Worm (Caenorhabditis elegans) whole organism, midembryonic: ENCODE measurements around the gene micu-1.

Experiments
- T22C8.4 ChIP-seq: fragments of 200-800 bp; sonication (Bioruptor generic); IDR thresholded peaks from 2 replicates; pipeline ENCODE4 v1.3.6; 2022; ENCODE audit warnings: missing genetic modification characterization, missing compliant biosample characterization
- flt-1 ChIP-seq: fragments of 200-800 bp; sonication (Bioruptor generic); IDR thresholded peaks from 2 replicates; pipeline ENCODE4 v1.3.6; 2022; ENCODE audit warnings: missing genetic modification characterization, missing compliant biosample characterization
- klf-2 ChIP-seq: fragments of 200-800 bp; sonication (Bioruptor generic); conservative IDR thresholded peaks from 2 replicates; pipeline ENCODE4 v1.3.6; 2022; ENCODE audit warnings: missing genetic modification reagents, missing genetic modification characterization, missing compliant biosample characterization
- ref-1 ChIP-seq: fragments of 200-800 bp; sonication (Bioruptor generic); conservative IDR thresholded peaks from 2 replicates; pipeline ENCODE4 v1.3.6; 2022; ENCODE audit warnings: missing genetic modification reagents, missing genetic modification characterization, missing compliant biosample characterization
- ztf-23 ChIP-seq: fragments of 200-800 bp; sonication (Bioruptor generic); IDR thresholded peaks from 2 replicates; pipeline ENCODE4 v1.3.6; 2022; ENCODE audit warnings: missing genetic modification reagents, missing genetic modification characterization, missing compliant biosample characterization
- ztf-29 ChIP-seq: fragments of 200-800 bp; sonication (Bioruptor generic); IDR thresholded peaks from 2 replicates; pipeline ENCODE4 v1.3.6; 2022; ENCODE audit warnings: missing genetic modification reagents, missing genetic modification characterization, missing compliant biosample characterization

DNA sequence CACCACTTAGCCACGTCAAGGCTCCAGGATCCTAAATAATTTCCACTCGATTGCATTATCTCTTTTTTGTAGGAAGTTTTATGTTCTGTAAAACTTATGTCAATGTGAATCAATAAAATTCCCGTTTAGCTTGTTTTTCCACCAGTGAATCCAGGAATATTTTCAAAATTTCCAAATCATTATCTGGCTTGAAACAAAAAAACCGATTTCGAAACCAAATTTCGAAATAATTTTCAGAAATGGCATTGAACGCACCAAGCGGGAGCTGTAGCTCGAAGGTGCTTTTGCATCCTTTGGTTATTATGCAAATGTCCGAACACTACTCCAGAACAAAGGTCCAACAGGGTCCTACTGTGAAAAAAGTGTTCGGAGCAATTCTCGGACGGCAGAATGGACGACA is 2.9 kb downstream of the micu-1 start, which contains the start of gene csn-6:
- no peak for TF ChIP-seq klf-2 (GFP tag; lab: Robert Waterston, UW)
- TF ChIP-seq ref-1 (GFP tag; lab: Robert Waterston, UW): no peak
- no peak for TF ChIP-seq ztf-29 (GFP tag; lab: Robert Waterston, UW)
- TF ChIP-seq ztf-23: no peak
- no peak for TF ChIP-seq flt-1 (GFP tag; lab: Robert Waterston, UW)
- TF ChIP-seq T22C8.4 (GFP tag; lab: Robert Waterston, UW): no peak
